Fruit fly (Drosophila melanogaster) whole organism, embryonic: Measurements from ENCODE around the gene ATPsyngamma.

Experiments
- Ada2b ChIP-seq: fragments of 200-800 bp; sonication (Bioruptor generic); IDR thresholded peaks from 2 replicates; pipeline ENCODE4 v1.3.6; 2022; ENCODE audit warnings: missing biosample characterization, missing genetic modification characterization
- Adf1 ChIP-seq: fragments of 200-800 bp; sonication (Bioruptor generic); IDR thresholded peaks from 2 replicates; pipeline ENCODE4 v1.3.6; 2022; ENCODE audit warnings: missing biosample characterization, missing genetic modification characterization
- Aef1 ChIP-seq: fragments of 200-800 bp; sonication (Bioruptor generic); IDR thresholded peaks from 3 replicates; pipeline ENCODE4 v1.3.6; 2022; ENCODE audit warnings: missing biosample characterization, missing genetic modification characterization
- B-H1 ChIP-seq: fragments of 200-800 bp; sonication (Bioruptor generic); IDR thresholded peaks from 3 replicates; pipeline ENCODE4 v1.3.6; 2022; ENCODE audit warnings: missing biosample characterization, missing genetic modification characterization
- C15 ChIP-seq: fragments of 200-800 bp; sonication (Bioruptor generic); IDR thresholded peaks from 3 replicates; pipeline ENCODE4 v1.3.6; 2022; ENCODE audit warnings: missing biosample characterization, missing genetic modification characterization
- CG10267 ChIP-seq: fragments of 200-800 bp; sonication (Bioruptor generic); optimal IDR thresholded peaks from 2 replicates; lab custom pipeline; 2018; ENCODE audit warnings: missing biosample characterization, mild to moderate bottlenecking, missing genetic modification characterization, moderate library complexity
- CG11504 ChIP-seq: fragments of 200-800 bp; sonication (Bioruptor generic); optimal IDR thresholded peaks from 3 replicates; lab custom pipeline; 2019; ENCODE audit warnings: missing biosample characterization, mild to moderate bottlenecking, missing genetic modification characterization, moderate library complexity
- CG13123 ChIP-seq: fragments of 200-800 bp; sonication (Bioruptor generic); optimal IDR thresholded peaks from 2 replicates; lab custom pipeline; 2016; ENCODE audit warnings: missing biosample characterization, missing genetic modification characterization
- CG1603 ChIP-seq: fragments of 200-800 bp; sonication (Bioruptor generic); optimal IDR thresholded peaks from 2 replicates; lab custom pipeline; 2019; ENCODE audit warnings: missing biosample characterization, mild to moderate bottlenecking, missing genetic modification characterization, moderate library complexity
- CG17359 ChIP-seq: fragments of 200-800 bp; sonication (Bioruptor generic); optimal IDR thresholded peaks from 3 replicates; lab custom pipeline; 2018; ENCODE audit warnings: missing biosample characterization, mild to moderate bottlenecking, missing genetic modification characterization, moderate library complexity
- CG17568 ChIP-seq: fragments of 200-800 bp; sonication (Bioruptor generic); optimal IDR thresholded peaks from 2 replicates; lab custom pipeline; 2018; ENCODE audit warnings: missing biosample characterization, mild to moderate bottlenecking, missing genetic modification characterization, moderate library complexity
- CG18599 ChIP-seq: fragments of 200-800 bp; sonication (Bioruptor generic); optimal IDR thresholded peaks from 3 replicates; lab custom pipeline; 2017; ENCODE audit warnings: missing biosample characterization, missing genetic modification characterization, mild to moderate bottlenecking, moderate library complexity, missing genetic modification reagents
- CG2889 ChIP-seq: fragments of 200-800 bp; sonication (Bioruptor generic); IDR thresholded peaks from 3 replicates; pipeline ENCODE4 v1.3.6; 2022; ENCODE audit warnings: missing biosample characterization, missing genetic modification characterization
- CG3281 ChIP-seq: fragments of 200-800 bp; sonication (Bioruptor generic); optimal IDR thresholded peaks from 3 replicates; lab custom pipeline; 2017; ENCODE audit warnings: missing biosample characterization, mild to moderate bottlenecking, missing genetic modification characterization
- CG33213 ChIP-seq: fragments of 200-800 bp; sonication (Bioruptor generic); optimal IDR thresholded peaks from 3 replicates; lab custom pipeline; 2016; ENCODE audit warnings: missing biosample characterization, missing genetic modification characterization
- CG34224 ChIP-seq: fragments of 200-800 bp; sonication (Bioruptor generic); IDR thresholded peaks from 3 replicates; pipeline ENCODE4 v1.3.6; 2022; ENCODE audit warnings: missing biosample characterization, missing genetic modification characterization; ENCODE audit not compliant: partially characterized antibody
- CG6272 ChIP-seq: fragments of 200-800 bp; sonication (Bioruptor generic); IDR thresholded peaks from 2 replicates; pipeline ENCODE4 v1.3.6; 2022; ENCODE audit warnings: missing biosample characterization, missing genetic modification characterization
- CG6654 ChIP-seq: fragments of 200-800 bp; sonication (Bioruptor generic); optimal IDR thresholded peaks from 2 replicates; lab custom pipeline; 2017; ENCODE audit warnings: missing biosample characterization, mild to moderate bottlenecking, missing genetic modification characterization
- CG6854 ChIP-seq: fragments of 200-800 bp; sonication (Bioruptor generic); optimal IDR thresholded peaks from 3 replicates; lab custom pipeline; 2017; ENCODE audit warnings: missing biosample characterization, mild to moderate bottlenecking, missing genetic modification characterization
- CG7928 ChIP-seq: fragments of 200-800 bp; sonication (Bioruptor generic); optimal IDR thresholded peaks from 2 replicates; lab custom pipeline; 2017; ENCODE audit warnings: missing biosample characterization, mild to moderate bottlenecking, missing genetic modification characterization
- CG8089 ChIP-seq: fragments of 200-800 bp; sonication (Bioruptor generic); optimal IDR thresholded peaks from 3 replicates; lab custom pipeline; 2016; ENCODE audit warnings: missing biosample characterization, missing genetic modification characterization
- CG8388 ChIP-seq: fragments of 200-800 bp; sonication (Bioruptor generic); optimal IDR thresholded peaks from 2 replicates; lab custom pipeline; 2019; ENCODE audit warnings: missing biosample characterization, mild to moderate bottlenecking, missing genetic modification characterization, moderate library complexity
- CG9215 ChIP-seq: fragments of 200-800 bp; sonication (Bioruptor generic); IDR thresholded peaks from 2 replicates; pipeline ENCODE4 v1.3.6; 2022; ENCODE audit warnings: missing biosample characterization, missing genetic modification characterization
- Dll ChIP-seq: fragments of 200-800 bp; sonication (Bioruptor generic); IDR thresholded peaks from 4 replicates; pipeline ENCODE4 v1.3.6; 2022; ENCODE audit warnings: missing biosample characterization, missing genetic modification characterization; ENCODE audit not compliant: partially characterized antibody
- Doc2 ChIP-seq: fragments of 200-800 bp; sonication (Bioruptor generic); IDR thresholded peaks from 2 replicates; pipeline ENCODE4 v1.3.6; 2022; ENCODE audit warnings: missing biosample characterization, missing genetic modification characterization
- Dref ChIP-seq: fragments of 200-800 bp; sonication (Bioruptor generic); IDR thresholded peaks from 2 replicates; pipeline ENCODE4 v1.3.6; 2022; ENCODE audit warnings: missing biosample characterization, missing genetic modification characterization
- Elba2 ChIP-seq: fragments of 200-800 bp; sonication (Bioruptor generic); optimal IDR thresholded peaks from 3 replicates; lab custom pipeline; 2016; ENCODE audit warnings: missing biosample characterization, missing genetic modification characterization
- H2.0 ChIP-seq: fragments of 200-800 bp; sonication (Bioruptor generic); IDR thresholded peaks from 2 replicates; pipeline ENCODE4 v1.3.6; 2022; ENCODE audit warnings: missing biosample characterization, missing genetic modification characterization
- HHEX ChIP-seq: fragments of 200-800 bp; sonication (Bioruptor generic); optimal IDR thresholded peaks from 3 replicates; lab custom pipeline; 2017; ENCODE audit warnings: missing biosample characterization, mild to moderate bottlenecking, missing genetic modification characterization, missing genetic modification reagents
- Hand ChIP-seq: fragments of 200-800 bp; sonication (Bioruptor generic); optimal IDR thresholded peaks from 2 replicates; lab custom pipeline; 2017; ENCODE audit warnings: mild to moderate bottlenecking, missing biosample characterization, missing genetic modification reagents, missing genetic modification characterization
- MTF-1 ChIP-seq: fragments of 200-800 bp; sonication (Bioruptor generic); optimal IDR thresholded peaks from 2 replicates; lab custom pipeline; 2018; ENCODE audit warnings: missing biosample characterization, mild to moderate bottlenecking, missing genetic modification characterization, borderline replicate concordance
- Meics ChIP-seq: fragments of 200-800 bp; sonication (Bioruptor generic); optimal IDR thresholded peaks from 2 replicates; lab custom pipeline; 2017; ENCODE audit warnings: missing biosample characterization, mild to moderate bottlenecking, missing genetic modification characterization
- Mes4 ChIP-seq: fragments of 200-800 bp; sonication (Bioruptor generic); optimal IDR thresholded peaks from 2 replicates; lab custom pipeline; 2016; ENCODE audit warnings: missing biosample characterization, missing genetic modification characterization
- Optix ChIP-seq: fragments of 200-800 bp; sonication (Bioruptor generic); IDR thresholded peaks from 3 replicates; pipeline ENCODE4 v1.3.6; 2022; ENCODE audit warnings: missing biosample characterization, missing genetic modification characterization
- Sry-δ ChIP-seq: fragments of 200-800 bp; sonication (Bioruptor generic); optimal IDR thresholded peaks from 2 replicates; lab custom pipeline; 2016; ENCODE audit warnings: missing biosample characterization, missing genetic modification characterization
- Ssrp ChIP-seq: fragments of 200-800 bp; sonication (Bioruptor generic); optimal IDR thresholded peaks from 2 replicates; lab custom pipeline; 2018; ENCODE audit warnings: missing biosample characterization, mild to moderate bottlenecking, missing genetic modification characterization, moderate library complexity
- bowl ChIP-seq: fragments of 200-800 bp; sonication (Bioruptor generic); IDR thresholded peaks from 2 replicates; pipeline ENCODE4 v1.3.6; 2022; ENCODE audit warnings: missing biosample characterization, missing genetic modification characterization
- cg ChIP-seq: fragments of 200-800 bp; sonication (Bioruptor generic); optimal IDR thresholded peaks from 3 replicates; lab custom pipeline; 2019; ENCODE audit warnings: missing biosample characterization, mild to moderate bottlenecking, missing genetic modification characterization, moderate library complexity
- emc ChIP-seq: fragments of 200-800 bp; sonication (Bioruptor generic); optimal IDR thresholded peaks from 2 replicates; lab custom pipeline; 2016; ENCODE audit warnings: missing biosample characterization, missing genetic modification characterization
- fd102C ChIP-seq: fragments of 200-800 bp; sonication (Bioruptor generic); optimal IDR thresholded peaks from 2 replicates; lab custom pipeline; 2018; ENCODE audit warnings: missing biosample characterization, mild to moderate bottlenecking, missing genetic modification characterization, moderate library complexity
- gce ChIP-seq: fragments of 200-800 bp; sonication (Bioruptor generic); IDR thresholded peaks from 3 replicates; pipeline ENCODE4 v1.3.6; 2022; ENCODE audit warnings: missing biosample characterization, missing genetic modification characterization
- gcm ChIP-seq: fragments of 200-800 bp; sonication (Bioruptor generic); optimal IDR thresholded peaks from 2 replicates; lab custom pipeline; 2019; ENCODE audit warnings: missing biosample characterization, mild to moderate bottlenecking, missing genetic modification characterization, moderate library complexity
- grau ChIP-seq: fragments of 200-800 bp; optimal IDR thresholded peaks from 3 replicates; lab custom pipeline; 2019; ENCODE audit warnings: missing biosample characterization, mild to moderate bottlenecking, missing genetic modification characterization, moderate library complexity
- grn ChIP-seq: fragments of 200-800 bp; sonication (Bioruptor generic); optimal IDR thresholded peaks from 3 replicates; lab custom pipeline; 2017; ENCODE audit warnings: missing biosample characterization, missing genetic modification characterization
- gt ChIP-seq: fragments of 200-800 bp; sonication (Bioruptor generic); IDR thresholded peaks from 2 replicates; pipeline ENCODE4 v1.3.6; 2022; ENCODE audit warnings: missing biosample characterization, missing genetic modification characterization
- hkb ChIP-seq, 2 experiments: fragments of 200-800 bp in 1 of 2; fragments of >200 bp in 1 of 2; sonication (Bioruptor generic) in 1 of 2; IDR thresholded peaks in 1 of 2; optimal IDR thresholded peaks in 1 of 2; 2 replicates each; pipeline versions ENCODE4 v1.3.6 to Lab custom; 2017 to 2022; ENCODE audit warnings: missing biosample characterization in 1 of 2, missing genetic modification characterization in 1 of 2
- pros ChIP-seq: fragments of 200-800 bp; sonication (Bioruptor generic); optimal IDR thresholded peaks from 3 replicates; lab custom pipeline; 2019; ENCODE audit warnings: missing biosample characterization, mild to moderate bottlenecking, missing genetic modification characterization, moderate library complexity
- ro ChIP-seq: fragments of 200-800 bp; sonication (Bioruptor generic); IDR thresholded peaks from 2 replicates; pipeline ENCODE4 v1.3.6; 2022; ENCODE audit warnings: missing biosample characterization, missing genetic modification characterization
- zen ChIP-seq: fragments of 200-800 bp; sonication (Bioruptor generic); optimal IDR thresholded peaks from 3 replicates; lab custom pipeline; 2018; ENCODE audit warnings: missing biosample characterization, mild to moderate bottlenecking, missing genetic modification characterization, moderate library complexity

ATPsyngamma gene

dm6 chr3R:29716782-29717317 is 32.1 kb downstream of the ATPsyngamma start, which contains the start of gene Obp99b (continued):
- TF ChIP-seq Meics (GFP tag; lab: Kevin White, UChicago): peak; percentile 85
- no peak for TF ChIP-seq emc (GFP tag; lab: Kevin White, UChicago)
- TF ChIP-seq CG6272: no peak
- TF ChIP-seq Ssrp (tag; lab: Kevin White, UChicago): peak; percentile 35
- peak; percentile 61 for TF ChIP-seq Ada2b
- TF ChIP-seq CG3281 (GFP tag; lab: Kevin White, UChicago): peak; percentile 79
- TF ChIP-seq zen (tag; lab: Kevin White, UChicago): peak; percentile 66
- TF ChIP-seq CG1603: peak; percentile 91
- TF ChIP-seq CG7928 (GFP tag; lab: Kevin White, UChicago): peak; percentile 22
- no peak for TF ChIP-seq pros (GFP tag; lab: Kevin White, UChicago)
- TF ChIP-seq CG17359 (tag; lab: Kevin White, UChicago): peak; percentile 80
- peak; percentile 91 for TF ChIP-seq gce (GFP tag; lab: Robert Waterston, UW)
- peak; percentile 93 for TF ChIP-seq MTF-1
- TF ChIP-seq C15 (GFP tag; lab: Robert Waterston, UW): 0 out of 3 replicates have a peak, but pooled peaks have one; percentile 35
- peak; percentile 58 for TF ChIP-seq gcm (GFP tag; lab: Kevin White, UChicago)
- TF ChIP-seq CG6854 (GFP tag; lab: Kevin White, UChicago): peak; percentile 67
- TF ChIP-seq hkb (optimal IDR thresholded peaks at IDR 0.05; lab: Kevin White, UChicago): no peak
- peak; percentile 78 for TF ChIP-seq hkb (GFP tag; IDR thresholded peaks at IDR 0.05; lab: Robert Waterston, UW)
- TF ChIP-seq Dref (GFP tag; lab: Robert Waterston, UW): 0 out of 2 replicates have a peak, but pooled peaks have one; percentile 10
- 0 out of 2 replicates have a peak, but pooled peaks have one; percentile 34 for TF ChIP-seq Doc2 (GFP tag; lab: Robert Waterston, UW)
- peak; percentile 17; the same call in 1 of the 3 replicates for TF ChIP-seq CG34224 (GFP tag; lab: Robert Waterston, UW)
- TF ChIP-seq Hand: no peak
- TF ChIP-seq CG9215: peak; percentile 49
- TF ChIP-seq H2.0 (GFP tag; lab: Robert Waterston, UW): peak; percentile 77
- TF ChIP-seq Mes4 (GFP tag; lab: Kevin White, UChicago): peak; percentile 88
- peak; percentile 70 for TF ChIP-seq CG17568 (GFP tag; lab: Kevin White, UChicago)
- peak; percentile 73 for TF ChIP-seq fd102C (GFP tag; lab: Kevin White, UChicago)
- TF ChIP-seq Sry-δ (GFP tag; lab: Kevin White, UChicago): peak; percentile 9
- TF ChIP-seq ro: peak; percentile 45; the same call in 1 of the 2 replicates
- TF ChIP-seq CG2889 (GFP tag; lab: Robert Waterston, UW): no peak
- no peak for TF ChIP-seq Dll (GFP tag; lab: Robert Waterston, UW)
- TF ChIP-seq CG8089 (GFP tag; lab: Kevin White, UChicago): peak; percentile 85
- peak; percentile 25 for TF ChIP-seq Adf1 (GFP tag; lab: Robert Waterston, UW)
- peak; percentile 39; the same call in 1 of the 2 replicates for TF ChIP-seq gt (GFP tag; lab: Robert Waterston, UW)
- TF ChIP-seq grau (tag; lab: Kevin White, UChicago): peak; percentile 55
- no peak for TF ChIP-seq CG13123 (GFP tag; lab: Kevin White, UChicago)
- TF ChIP-seq CG18599 (GFP tag; lab: Kevin White, UChicago): peak; percentile 44
- TF ChIP-seq Optix (GFP tag; lab: Robert Waterston, UW): peak; percentile 84
- peak; percentile 63; the same call in 1 of the 2 replicates for TF ChIP-seq bowl
- peak; percentile 73 for TF ChIP-seq CG6654 (GFP tag; lab: Kevin White, UChicago)
- peak; percentile 58 for TF ChIP-seq CG11504 (tag; lab: Kevin White, UChicago)
- TF ChIP-seq cg (GFP tag; lab: Kevin White, UChicago): no peak
- peak; percentile 61; the same call in 2 of the 3 replicates for TF ChIP-seq B-H1 (GFP tag; lab: Robert Waterston, UW)
- peak; percentile 58; the same call in 1 of the 3 replicates for TF ChIP-seq Aef1
- no peak for TF ChIP-seq grn (GFP tag; lab: Kevin White, UChicago)
- TF ChIP-seq CG10267 (tag; lab: Kevin White, UChicago): peak; percentile 46
- peak; percentile 62 for TF ChIP-seq Elba2 (GFP tag; lab: Kevin White, UChicago)
- TF ChIP-seq HHEX (GFP tag; lab: Kevin White, UChicago): peak; percentile 87
- TF ChIP-seq CG33213 (GFP tag; lab: Kevin White, UChicago): peak; percentile 86
- TF ChIP-seq CG8388 (GFP tag; lab: Kevin White, UChicago): peak; percentile 53
